Worm (Caenorhabditis elegans) whole organism, young adult: ENCODE data around the gene syf-2.
A peak's percentile ranks its signal among the peaks of the same experiment; 100 is the strongest.

Experiments used
- B0035.1 ChIP-seq: sonication (generic microtip); optimal IDR thresholded peaks from 2 replicates; lab custom pipeline; 2016; ENCODE audit warnings: missing genetic modification characterization, mild to moderate bottlenecking, missing compliant biosample characterization, missing genotype, missing genetic modification reagents
- C06A6.2 ChIP-seq: fragments of 200-800 bp; sonication (Bioruptor generic); conservative IDR thresholded peaks from 2 replicates; pipeline ENCODE4 v1.3.6; 2022; ENCODE audit warnings: missing genetic modification characterization, missing compliant biosample characterization
- D2030.7 ChIP-seq: fragments of 200-800 bp; sonication (Bioruptor generic); IDR thresholded peaks from 2 replicates; pipeline ENCODE4 v1.3.6; 2022; ENCODE audit warnings: missing genetic modification reagents, missing genetic modification characterization, missing compliant biosample characterization
- F10E7.11 ChIP-seq: sonication (generic microtip); optimal IDR thresholded peaks from 2 replicates; lab custom pipeline; 2017; ENCODE audit warnings: mild to moderate bottlenecking, missing genetic modification characterization, moderate library complexity, missing compliant biosample characterization
- F33H1.4 ChIP-seq: fragments of 200-800 bp; sonication (Bioruptor generic); IDR thresholded peaks from 2 replicates; pipeline ENCODE4 v1.3.6; 2022; ENCODE audit warnings: missing genetic modification reagents, missing genetic modification characterization, missing compliant biosample characterization
- F49E8.2 ChIP-seq: sonication (generic microtip); optimal IDR thresholded peaks from 3 replicates; lab custom pipeline; 2017; ENCODE audit warnings: missing genetic modification characterization, mild to moderate bottlenecking, missing compliant biosample characterization, antibody characterized with exemption, moderate library complexity; ENCODE audit not compliant: insufficient read depth
- K11D2.4 ChIP-seq: fragments of 200-800 bp; sonication (Bioruptor generic); IDR thresholded peaks from 2 replicates; pipeline ENCODE4 v1.3.6; 2022; ENCODE audit warnings: missing genetic modification reagents, missing genetic modification characterization, missing compliant biosample characterization
- K12H6.12 ChIP-seq: fragments of 200-800 bp; sonication (Bioruptor generic); optimal IDR thresholded peaks from 2 replicates; lab custom pipeline; 2018; ENCODE audit warnings: mild to moderate bottlenecking, missing genetic modification characterization, missing compliant biosample characterization
- Y53G8AR.9 ChIP-seq: fragments of 200-800 bp; sonication (Bioruptor generic); conservative IDR thresholded peaks from 2 replicates; pipeline ENCODE4 v1.3.6; 2022; ENCODE audit warnings: missing genetic modification reagents, missing genetic modification characterization, missing compliant biosample characterization
- Y56A3A.18 ChIP-seq: fragments of 200-800 bp; sonication (Bioruptor generic); IDR thresholded peaks from 2 replicates; pipeline ENCODE4 v1.3.6; 2022; ENCODE audit warnings: missing genetic modification reagents, missing genetic modification characterization, missing compliant biosample characterization
- Y79H2A.3 ChIP-seq: fragments of 200-800 bp; sonication (Bioruptor generic); conservative IDR thresholded peaks from 2 replicates; pipeline ENCODE4 v1.3.6; 2022; ENCODE audit warnings: missing genetic modification reagents, missing genetic modification characterization, missing compliant biosample characterization
- aptf-3 ChIP-seq: fragments of 200-800 bp; sonication (Bioruptor generic); IDR thresholded peaks from 2 replicates; pipeline ENCODE4 v1.3.6; 2022; ENCODE audit warnings: missing genetic modification characterization, missing compliant biosample characterization
- athp-1 ChIP-seq: sonication (generic microtip); optimal IDR thresholded peaks from 2 replicates; lab custom pipeline; 2017; ENCODE audit warnings: mild to moderate bottlenecking, missing genetic modification characterization, missing compliant biosample characterization
- attf-3 ChIP-seq: fragments of 200-800 bp; sonication (Bioruptor generic); conservative IDR thresholded peaks from 2 replicates; pipeline ENCODE4 v1.3.6; 2022; ENCODE audit warnings: missing genetic modification reagents, missing genetic modification characterization, missing compliant biosample characterization
- attf-6 ChIP-seq: fragments of 200-800 bp; sonication (Bioruptor generic); IDR thresholded peaks from 2 replicates; pipeline ENCODE4 v1.3.6; 2022; ENCODE audit warnings: missing genetic modification reagents, missing genetic modification characterization, missing compliant biosample characterization
- bed-1 ChIP-seq: fragments of 200-800 bp; sonication (Bioruptor generic); IDR thresholded peaks from 2 replicates; pipeline ENCODE4 v1.3.6; 2022; ENCODE audit warnings: missing genetic modification reagents, missing genetic modification characterization, missing compliant biosample characterization
- ccch-3 ChIP-seq: fragments of 200-800 bp; sonication (Bioruptor generic); optimal IDR thresholded peaks from 2 replicates; lab custom pipeline; 2018; ENCODE audit warnings: mild to moderate bottlenecking, missing genetic modification characterization, missing compliant biosample characterization
- cebp-2 ChIP-seq: fragments of 200-800 bp; sonication (Bioruptor generic); IDR thresholded peaks from 2 replicates; pipeline ENCODE4 v1.3.6; 2022; ENCODE audit warnings: missing genetic modification characterization, missing compliant biosample characterization
- ceh-100 ChIP-seq: fragments of 200-800 bp; sonication (Bioruptor generic); IDR thresholded peaks from 2 replicates; pipeline ENCODE4 v1.3.6; 2022; ENCODE audit warnings: missing genetic modification reagents, missing genetic modification characterization, missing compliant biosample characterization
- chd-7 ChIP-seq: sonication (generic microtip); optimal IDR thresholded peaks from 2 replicates; lab custom pipeline; 2016; ENCODE audit warnings: mild to moderate bottlenecking, missing genetic modification characterization, moderate library complexity, missing compliant biosample characterization
- dpff-1 ChIP-seq: sonication (generic microtip); optimal IDR thresholded peaks from 2 replicates; lab custom pipeline; 2017; ENCODE audit warnings: mild to moderate bottlenecking, missing genetic modification characterization, missing compliant biosample characterization
- efl-1 ChIP-seq: fragments of 150-350 bp; optimal IDR thresholded peaks from 2 replicates; lab custom pipeline; 2014; ENCODE audit warnings: missing biosample characterization, missing genetic modification reagents, missing genetic modification characterization
- egl-44 ChIP-seq: fragments of 200-800 bp; sonication (Bioruptor generic); IDR thresholded peaks from 2 replicates; pipeline ENCODE4 v1.3.6; 2022; ENCODE audit warnings: missing genetic modification reagents, missing genetic modification characterization, missing compliant biosample characterization
- egrh-3 ChIP-seq: fragments of 200-800 bp; sonication (Bioruptor generic); IDR thresholded peaks from 2 replicates; pipeline ENCODE4 v1.3.6; 2022; ENCODE audit warnings: missing genetic modification reagents, missing genetic modification characterization, missing compliant biosample characterization
- ekl-4 ChIP-seq: fragments of 200-800 bp; sonication (Bioruptor generic); IDR thresholded peaks from 2 replicates; pipeline ENCODE4 v1.3.6; 2022; ENCODE audit warnings: missing genetic modification reagents, missing genetic modification characterization, missing compliant biosample characterization
- hlh-26 ChIP-seq: fragments of 200-800 bp; sonication (Bioruptor generic); conservative IDR thresholded peaks from 2 replicates; pipeline ENCODE4 v1.3.6; 2022; ENCODE audit warnings: missing genetic modification reagents, missing genetic modification characterization, missing compliant biosample characterization
- hrde-1 ChIP-seq: sonication (generic microtip); optimal IDR thresholded peaks from 2 replicates; lab custom pipeline; 2016; ENCODE audit warnings: missing genetic modification characterization, mild to moderate bottlenecking, missing compliant biosample characterization, moderate library complexity, missing genotype, missing genetic modification reagents, borderline replicate concordance
- let-607 ChIP-seq, 2 experiments: fragments of 200-800 bp in 1 of 2; sonication (Bioruptor generic) in 1 of 2; sonication (generic microtip) in 1 of 2; optimal IDR thresholded peaks; 2 replicates each; lab custom pipeline; 2016 to 2018; ENCODE audit warnings: mild to moderate bottlenecking in 2 of 2, missing compliant biosample characterization in 2 of 2, missing genetic modification characterization in 2 of 2, moderate library complexity in 2 of 2, missing genotype in 1 of 2
- lin-26 ChIP-seq: fragments of 200-800 bp; sonication (Bioruptor generic); IDR thresholded peaks from 2 replicates; pipeline ENCODE4 v1.3.6; 2022; ENCODE audit warnings: missing genetic modification reagents, missing genetic modification characterization, missing compliant biosample characterization
- lin-35 ChIP-seq, 3 experiments: fragments of 150-350 bp in 2 of 3; sonication (generic microtip) in 1 of 3; optimal IDR thresholded peaks; 2 replicates each; lab custom pipeline; 2014 to 2018; ENCODE audit warnings: missing biosample characterization in 3 of 3, missing genetic modification characterization in 3 of 3, missing genetic modification reagents in 3 of 3
- lin-54 ChIP-seq: fragments of 200-800 bp; sonication (Bioruptor generic); optimal IDR thresholded peaks from 2 replicates; lab custom pipeline; 2018; ENCODE audit warnings: mild to moderate bottlenecking, missing genetic modification characterization, missing compliant biosample characterization
- lir-1 ChIP-seq: fragments of 200-800 bp; sonication (Bioruptor generic); conservative IDR thresholded peaks from 2 replicates; pipeline ENCODE4 v1.3.6; 2022; ENCODE audit warnings: missing genetic modification reagents, missing genetic modification characterization, missing compliant biosample characterization
- mcd-1 ChIP-seq: fragments of 200-800 bp; sonication (Bioruptor generic); IDR thresholded peaks from 2 replicates; pipeline ENCODE4 v1.3.6; 2022; ENCODE audit warnings: missing genetic modification reagents, missing genetic modification characterization, missing compliant biosample characterization
- mes-4 ChIP-seq: sonication (generic microtip); optimal IDR thresholded peaks from 2 replicates; lab custom pipeline; 2016; ENCODE audit warnings: missing genotype, missing genetic modification characterization, missing compliant biosample characterization
- mxl-1 ChIP-seq: sonication (generic microtip); optimal IDR thresholded peaks from 2 replicates; lab custom pipeline; 2016; ENCODE audit warnings: missing genetic modification characterization, missing compliant biosample characterization
- nfyb-1 ChIP-seq: fragments of 200-800 bp; sonication (Bioruptor generic); IDR thresholded peaks from 2 replicates; pipeline ENCODE4 v1.3.6; 2022; ENCODE audit warnings: missing genetic modification reagents, missing genetic modification characterization, missing compliant biosample characterization
- nhr-120 ChIP-seq: fragments of 200-800 bp; sonication (Bioruptor generic); IDR thresholded peaks from 2 replicates; pipeline ENCODE4 v1.3.6; 2022; ENCODE audit warnings: missing genetic modification characterization, missing compliant biosample characterization
- snpc-1.1 ChIP-seq: sonication (generic microtip); optimal IDR thresholded peaks from 2 replicates; lab custom pipeline; 2017; ENCODE audit warnings: missing genetic modification characterization, mild to moderate bottlenecking, missing compliant biosample characterization, antibody characterized with exemption, moderate library complexity, missing genotype, missing genetic modification reagents; ENCODE audit not compliant: insufficient read depth
- snpc-4 ChIP-seq, 5 experiments: fragments of 150-350 bp in 1 of 5; sonication (generic microtip) in 4 of 5; optimal IDR thresholded peaks; 2 replicates each; lab custom pipeline; 2014 to 2018; ENCODE audit warnings: missing genetic modification characterization in 5 of 5, missing biosample characterization in 3 of 5, antibody characterized with exemption in 2 of 5, mild to moderate bottlenecking in 2 of 5, missing compliant biosample characterization in 2 of 5, missing genotype in 2 of 5, moderate library complexity in 2 of 5, missing genetic modification reagents in 1 of 5
- tbp1 ChIP-seq: fragments of 200-800 bp; sonication (Bioruptor generic); optimal IDR thresholded peaks from 2 replicates; lab custom pipeline; 2018; ENCODE audit warnings: mild to moderate bottlenecking, missing genetic modification characterization, missing compliant biosample characterization
- tlf-1 ChIP-seq: fragments of 200-800 bp; sonication (Bioruptor generic); optimal IDR thresholded peaks from 2 replicates; lab custom pipeline; 2018; ENCODE audit warnings: mild to moderate bottlenecking, missing genetic modification characterization, missing compliant biosample characterization
- unc-130 ChIP-seq: sonication (generic microtip); optimal IDR thresholded peaks from 2 replicates; lab custom pipeline; 2016; ENCODE audit warnings: missing genetic modification reagents, missing genetic modification characterization, missing compliant biosample characterization
- zim-3 ChIP-seq: sonication (generic microtip); optimal IDR thresholded peaks from 2 replicates; lab custom pipeline; 2017; ENCODE audit warnings: mild to moderate bottlenecking, missing genetic modification characterization, moderate library complexity, missing compliant biosample characterization
- ztf-18 ChIP-seq: sonication (generic microtip); optimal IDR thresholded peaks from 2 replicates; lab custom pipeline; 2016; ENCODE audit warnings: missing genotype, mild to moderate bottlenecking, missing genetic modification characterization, missing compliant biosample characterization
- ztf-22 ChIP-seq: fragments of 200-800 bp; sonication (Bioruptor generic); optimal IDR thresholded peaks from 2 replicates; lab custom pipeline; 2018; ENCODE audit warnings: mild to moderate bottlenecking, missing genetic modification characterization, moderate library complexity, missing compliant biosample characterization
- ztf-26 ChIP-seq: sonication (generic microtip); optimal IDR thresholded peaks from 2 replicates; lab custom pipeline; 2017; ENCODE audit warnings: missing genetic modification characterization, missing compliant biosample characterization
- ztf-28 ChIP-seq: fragments of 200-800 bp; sonication (Bioruptor generic); IDR thresholded peaks from 2 replicates; pipeline ENCODE4 v1.3.6; 2022; ENCODE audit warnings: missing genetic modification reagents, missing genetic modification characterization, missing compliant biosample characterization
- ztf-6 ChIP-seq: fragments of 200-800 bp; sonication (Bioruptor generic); IDR thresholded peaks from 2 replicates; pipeline ENCODE4 v1.3.6; 2022; ENCODE audit warnings: missing genetic modification reagents, missing genetic modification characterization, missing compliant biosample characterization

Gene syf-2

ce11 chrIII:7180613-7181012 lies 18.7 kb upstream of the syf-2 start, which contains the start of gene ndab-2 (continued):
- TF ChIP-seq K12H6.12 (tag; lab: Kevin White, UChicago) (no peak), lir-1 (GFP tag; lab: Robert Waterston, UW) (no peak), bed-1 (GFP tag; lab: Robert Waterston, UW) (no peak), D2030.7 (no peak; the same call in 1 of the 2 replicates), zim-3 (tag; lab: Kevin White, UChicago) (no peak), F10E7.11 (tag; lab: Kevin White, UChicago) (no peak), snpc-1.1 (tag; lab: Kevin White, UChicago) (no peak), mcd-1 (GFP tag; lab: Robert Waterston, UW) (peak; percentile 47; the same call in 1 of the 2 replicates), let-607 (tag; optimal IDR thresholded peaks at IDR 0.05; lab: Kevin White, UChicago) (no peak), tbp1 (peak; percentile 29), nfyb-1 (GFP tag; lab: Robert Waterston, UW) (0 out of 2 replicates have a peak, but pooled peaks have one; percentile 43), mes-4 (tag; lab: Kevin White, UChicago) (no peak), egl-44 (GFP tag; lab: Robert Waterston, UW) (peak; percentile 41; the same call in 1 of the 2 replicates), ccch-3 (GFP tag; lab: Kevin White, UChicago) (no peak), Y53G8AR.9 (GFP tag; lab: Robert Waterston, UW) (peak; percentile 89), ceh-100 (GFP tag; lab: Robert Waterston, UW) (peak; percentile 59; the same call in 1 of the 2 replicates), Y56A3A.18 (peak; percentile 75), attf-6 (GFP tag; lab: Robert Waterston, UW) (peak; percentile 79), lin-35 (GFP tag; optimal IDR thresholded peaks at IDR 0.05; lab: Kevin White, UChicago) (no peak), ztf-28 (GFP tag; lab: Robert Waterston, UW) (no peak), cebp-2 (GFP tag; lab: Robert Waterston, UW) (no peak), chd-7 (no peak), tlf-1 (GFP tag; lab: Kevin White, UChicago) (peak; percentile 60), unc-130 (GFP tag; lab: Kevin White, UChicago) (no peak), nhr-120 (GFP tag; lab: Robert Waterston, UW) (no peak), K11D2.4 (GFP tag; lab: Robert Waterston, UW) (no peak), lin-54 (GFP tag; lab: Kevin White, UChicago) (peak; percentile 65), Y79H2A.3 (GFP tag; lab: Robert Waterston, UW) (no peak), athp-1 (peak; percentile 38), ekl-4 (peak; percentile 82), ztf-26 (no peak), attf-3 (GFP tag; lab: Robert Waterston, UW) (no peak), aptf-3 (GFP tag; lab: Robert Waterston, UW) (0 out of 2 replicates have a peak, but pooled peaks have one; percentile 51), hlh-26 (no peak), ztf-6 (GFP tag; lab: Robert Waterston, UW) (no peak), hrde-1 (tag; lab: Kevin White, UChicago) (peak; percentile 71), B0035.1 (no peak), F33H1.4 (GFP tag; lab: Robert Waterston, UW) (peak; percentile 59), efl-1 (GFP tag; lab: Kevin White, UChicago) (no peak), C06A6.2 (no peak), lin-26 (GFP tag; lab: Robert Waterston, UW) (peak; percentile 62; the same call in 1 of the 2 replicates), ztf-18 (tag; lab: Kevin White, UChicago) (peak; percentile 13), ztf-22 (GFP tag; lab: Kevin White, UChicago) (no peak), mxl-1 (tag; lab: Kevin White, UChicago) (no peak), F49E8.2 (tag; lab: Kevin White, UChicago) (peak; percentile 26), dpff-1 (tag; lab: Kevin White, UChicago) (peak; percentile 19), egrh-3 (GFP tag; lab: Robert Waterston, UW) (no peak), snpc-4 (GFP tag; optimal IDR thresholded peaks at IDR 0.05; lab: Kevin White, UChicago) (no peak), snpc-4 (tag; optimal IDR thresholded peaks at IDR 0.05; lab: Kevin White, UChicago) (peak in 1 of 4 experiments; percentile 5)
